Fruit fly (Drosophila melanogaster) S2 (cell line): ENCODE measurements around the gene salm.

Experiments
- CG8478 ChIP-seq: fragments of >200 bp; optimal IDR thresholded peaks from 2 replicates; lab custom pipeline; 2018
- CTCF ChIP-seq, 2 experiments: fragments of >200 bp; optimal IDR thresholded peaks; 2 replicates each; lab custom pipeline; 2018

- TF ChIP-seq CG8478 (no peak), CTCF (optimal IDR thresholded peaks at IDR 0.05; lab: Kevin White, UChicago) (no peak)
These were observed 17.8 kb downstream of the salm start for dm6 chr2L:11427656-11428055.
